Fruit fly (Drosophila melanogaster) whole organism, wandering third instar larva: ENCODE measurements around the gene fz.

ENCODE experiments used
- Abd-B ChIP-seq: fragments of >200 bp; optimal IDR thresholded peaks from 2 replicates; lab custom pipeline; 2017; ENCODE audit warnings: missing biosample characterization, missing genetic modification characterization
- CrebA ChIP-seq: fragments of 200-800 bp; sonication (Bioruptor generic); optimal IDR thresholded peaks from 2 replicates; lab custom pipeline; 2016; ENCODE audit warnings: missing biosample characterization, mild to moderate bottlenecking, missing genetic modification characterization, borderline replicate concordance
- Jra ChIP-seq: sonication (Bioruptor generic); optimal IDR thresholded peaks from 2 replicates; lab custom pipeline; 2016; ENCODE audit warnings: missing biosample characterization, missing genetic modification characterization
- N ChIP-seq: fragments of >200 bp; optimal IDR thresholded peaks from 2 replicates; lab custom pipeline; 2018; ENCODE audit warnings: missing biosample characterization, missing external identifiers, missing genetic modification characterization
- dmrt93B ChIP-seq: fragments of 200-800 bp; sonication (Bioruptor generic); optimal IDR thresholded peaks from 2 replicates; lab custom pipeline; 2018; ENCODE audit warnings: missing biosample characterization, mild to moderate bottlenecking, missing genetic modification characterization
- foxo ChIP-seq, 2 experiments: fragments of 200-800 bp; sonication (Bioruptor generic); optimal IDR thresholded peaks; 2 replicates in 1 of 2; 3 replicates in 1 of 2; lab custom pipeline; 2016 to 2017; ENCODE audit warnings: missing biosample characterization in 2 of 2, missing genetic modification characterization in 2 of 2
- fru ChIP-seq: fragments of 200-800 bp; sonication (Bioruptor generic); optimal IDR thresholded peaks from 3 replicates; lab custom pipeline; 2016; ENCODE audit warnings: missing biosample characterization, mild to moderate bottlenecking, missing genetic modification characterization
- h ChIP-seq: fragments of 200-800 bp; sonication (Bioruptor generic); optimal IDR thresholded peaks from 3 replicates; lab custom pipeline; 2016; ENCODE audit warnings: missing biosample characterization, mild to moderate bottlenecking, missing genetic modification characterization
- psq ChIP-seq: fragments of 200-800 bp; sonication (Bioruptor generic); optimal IDR thresholded peaks from 3 replicates; lab custom pipeline; 2017; ENCODE audit warnings: missing biosample characterization, mild to moderate bottlenecking, missing genetic modification characterization, moderate library complexity
- rgr ChIP-seq: fragments of 200-800 bp; sonication (Bioruptor generic); optimal IDR thresholded peaks from 3 replicates; lab custom pipeline; 2016; ENCODE audit warnings: missing biosample characterization, mild to moderate bottlenecking, missing genetic modification characterization
- woc ChIP-seq: sonication (Bioruptor generic); optimal IDR thresholded peaks from 2 replicates; lab custom pipeline; 2016; ENCODE audit warnings: missing biosample characterization, mild to moderate bottlenecking, missing genetic modification characterization

- no peak for TF ChIP-seq psq (GFP tag; lab: Kevin White, UChicago)
- no peak for TF ChIP-seq foxo (GFP tag; optimal IDR thresholded peaks at IDR 0.05; lab: Kevin White, UChicago)
- TF ChIP-seq rgr (GFP tag; lab: Kevin White, UChicago) = no peak
- no peak for TF ChIP-seq woc (GFP tag; lab: Kevin White, UChicago)
- no peak for TF ChIP-seq N (GFP tag; lab: Kevin White, UChicago)
- TF ChIP-seq fru = no peak
- TF ChIP-seq Jra (GFP tag; lab: Kevin White, UChicago) = no peak
- no peak for TF ChIP-seq h (GFP tag; lab: Kevin White, UChicago)
- no peak for TF ChIP-seq CrebA (GFP tag; lab: Kevin White, UChicago)
- TF ChIP-seq dmrt93B (GFP tag; lab: Kevin White, UChicago) = no peak
- TF ChIP-seq Abd-B (GFP tag; lab: Kevin White, UChicago) = no peak
Observed at dm6 chr3L:14309030-14309429, 34.9 kb downstream of the fz start.
